Fruit fly (Drosophila melanogaster) whole organism, prepupa: ENCODE results near the gene MsrA.
A peak's percentile ranks its signal among the peaks of the same experiment; 100 is the strongest.

Source experiments
- Blimp-1 ChIP-seq: fragments of 200-800 bp; sonication (Bioruptor generic); optimal IDR thresholded peaks from 3 replicates; lab custom pipeline; 2017; ENCODE audit warnings: missing biosample characterization, missing genetic modification characterization, mild to moderate bottlenecking, moderate library complexity, missing genetic modification reagents
- CG10631 ChIP-seq: fragments of 200-800 bp; sonication (Bioruptor generic); optimal IDR thresholded peaks from 2 replicates; lab custom pipeline; 2016; ENCODE audit warnings: missing biosample characterization, missing genetic modification characterization
- CG10669 ChIP-seq: fragments of 200-800 bp; sonication (Bioruptor generic); optimal IDR thresholded peaks from 3 replicates; lab custom pipeline; 2018; ENCODE audit warnings: missing biosample characterization, mild to moderate bottlenecking, missing genetic modification characterization, moderate library complexity
- CG15336 ChIP-seq: fragments of 200-800 bp; sonication (Bioruptor generic); IDR thresholded peaks from 2 replicates; pipeline ENCODE4 v1.3.6; 2022; ENCODE audit warnings: missing biosample characterization, missing genetic modification characterization
- CG1621 ChIP-seq: fragments of 200-800 bp; sonication (Bioruptor generic); optimal IDR thresholded peaks from 3 replicates; lab custom pipeline; 2018; ENCODE audit warnings: missing biosample characterization, mild to moderate bottlenecking, missing genetic modification characterization
- CG3032 ChIP-seq: fragments of 200-800 bp; optimal IDR thresholded peaks from 2 replicates; lab custom pipeline; 2019; ENCODE audit warnings: missing biosample characterization, mild to moderate bottlenecking, missing genetic modification characterization, moderate library complexity
- CG31627 ChIP-seq: fragments of 200-800 bp; sonication (Bioruptor generic); optimal IDR thresholded peaks from 3 replicates; lab custom pipeline; 2016; ENCODE audit warnings: missing biosample characterization, missing genetic modification characterization
- CG32006 ChIP-seq: fragments of 200-800 bp; sonication (Bioruptor generic); optimal IDR thresholded peaks from 3 replicates; lab custom pipeline; 2017; ENCODE audit warnings: missing biosample characterization, mild to moderate bottlenecking, missing genetic modification characterization
- CG34406 ChIP-seq: fragments of 200-800 bp; sonication (Bioruptor generic); optimal IDR thresholded peaks from 3 replicates; lab custom pipeline; 2016; ENCODE audit warnings: missing biosample characterization, missing genetic modification characterization
- CG4318 ChIP-seq: fragments of 200-800 bp; sonication (Bioruptor generic); optimal IDR thresholded peaks from 3 replicates; lab custom pipeline; 2017; ENCODE audit warnings: missing biosample characterization, mild to moderate bottlenecking, missing genetic modification characterization
- CG6163 ChIP-seq: fragments of 200-800 bp; sonication (Bioruptor generic); IDR thresholded peaks from 3 replicates; pipeline ENCODE4 v1.3.6; 2022; ENCODE audit warnings: missing biosample characterization, missing genetic modification characterization
- CG6276 ChIP-seq: fragments of 200-800 bp; sonication (Bioruptor generic); optimal IDR thresholded peaks from 2 replicates; lab custom pipeline; 2017; ENCODE audit warnings: missing biosample characterization, mild to moderate bottlenecking, missing genetic modification characterization
- CG6792 ChIP-seq: fragments of 200-800 bp; sonication (Bioruptor generic); optimal IDR thresholded peaks from 3 replicates; lab custom pipeline; 2016; ENCODE audit warnings: missing biosample characterization, missing genetic modification characterization
- CG6808 ChIP-seq: fragments of 200-800 bp; sonication (Bioruptor generic); optimal IDR thresholded peaks from 3 replicates; lab custom pipeline; 2017; ENCODE audit warnings: missing biosample characterization, missing genetic modification characterization, mild to moderate bottlenecking, moderate library complexity, missing genetic modification reagents
- CG7368 ChIP-seq: fragments of 200-800 bp; sonication (Bioruptor generic); optimal IDR thresholded peaks from 3 replicates; lab custom pipeline; 2016; ENCODE audit warnings: missing biosample characterization, missing genetic modification characterization
- CG8119 ChIP-seq: fragments of 200-800 bp; sonication (Bioruptor generic); IDR thresholded peaks from 3 replicates; pipeline ENCODE4 v1.3.6; 2022; ENCODE audit warnings: missing biosample characterization, missing genetic modification characterization
- CG9139 ChIP-seq: fragments of 200-800 bp; sonication (Bioruptor generic); optimal IDR thresholded peaks from 3 replicates; lab custom pipeline; 2017; ENCODE audit warnings: missing biosample characterization, mild to moderate bottlenecking, missing genetic modification characterization
- Eip75B ChIP-seq: fragments of 200-800 bp; sonication (Bioruptor generic); optimal IDR thresholded peaks from 3 replicates; lab custom pipeline; 2016; ENCODE audit warnings: missing biosample characterization, missing genetic modification characterization
- Eip78C ChIP-seq: fragments of 200-800 bp; sonication (Bioruptor generic); peaks from one replicate; lab custom pipeline; 2016; ENCODE audit warnings: missing biosample characterization, missing genetic modification characterization
- Eip93F ChIP-seq: fragments of 200-800 bp; sonication (Bioruptor generic); optimal IDR thresholded peaks from 2 replicates; lab custom pipeline; 2016; ENCODE audit warnings: missing biosample characterization, mild to moderate bottlenecking, missing genetic modification characterization
- Ets21C ChIP-seq: fragments of 200-800 bp; sonication (Bioruptor generic); optimal IDR thresholded peaks from 3 replicates; lab custom pipeline; 2016; ENCODE audit warnings: missing biosample characterization, missing genetic modification characterization
- Ets96B ChIP-seq: fragments of 200-800 bp; optimal IDR thresholded peaks from 2 replicates; lab custom pipeline; 2019; ENCODE audit warnings: missing biosample characterization, mild to moderate bottlenecking, missing genetic modification characterization, moderate library complexity
- Gug ChIP-seq: fragments of 200-800 bp; sonication (Bioruptor generic); IDR thresholded peaks from 2 replicates; pipeline ENCODE4 v1.3.6; 2022; ENCODE audit warnings: missing biosample characterization, missing genetic modification characterization
- Hr39 ChIP-seq: fragments of 200-800 bp; sonication (Bioruptor generic); optimal IDR thresholded peaks from 2 replicates; lab custom pipeline; 2016; ENCODE audit warnings: missing biosample characterization, missing genetic modification characterization
- Hr4 ChIP-seq: fragments of 200-800 bp; sonication (Bioruptor generic); optimal IDR thresholded peaks from 3 replicates; lab custom pipeline; 2016; ENCODE audit warnings: missing biosample characterization, missing genetic modification characterization
- Lpt ChIP-seq: fragments of 200-800 bp; sonication (Bioruptor generic); optimal IDR thresholded peaks from 3 replicates; lab custom pipeline; 2016; ENCODE audit warnings: missing biosample characterization, missing genetic modification characterization
- Met ChIP-seq: fragments of 200-800 bp; sonication (Bioruptor generic); optimal IDR thresholded peaks from 3 replicates; lab custom pipeline; 2016; ENCODE audit warnings: missing biosample characterization, missing genetic modification characterization
- OdsH ChIP-seq: fragments of 200-800 bp; sonication (Bioruptor generic); optimal IDR thresholded peaks from 3 replicates; lab custom pipeline; 2016; ENCODE audit warnings: missing biosample characterization, missing genetic modification characterization
- Smox ChIP-seq: fragments of 200-800 bp; sonication (Bioruptor generic); optimal IDR thresholded peaks from 3 replicates; lab custom pipeline; 2016; ENCODE audit warnings: missing biosample characterization, missing genetic modification characterization
- Sox14 ChIP-seq: fragments of 200-800 bp; sonication (Bioruptor generic); optimal IDR thresholded peaks from 3 replicates; lab custom pipeline; 2016; ENCODE audit warnings: missing biosample characterization, missing genetic modification characterization
- cyc ChIP-seq: fragments of 200-800 bp; sonication (Bioruptor generic); optimal IDR thresholded peaks from 3 replicates; lab custom pipeline; 2016; ENCODE audit warnings: missing biosample characterization, missing genetic modification characterization
- dac ChIP-seq: fragments of 200-800 bp; sonication (Bioruptor generic); optimal IDR thresholded peaks from 2 replicates; lab custom pipeline; 2017; ENCODE audit warnings: missing biosample characterization, mild to moderate bottlenecking, missing genetic modification characterization
- dsx ChIP-seq: fragments of 200-800 bp; optimal IDR thresholded peaks from 3 replicates; lab custom pipeline; 2019; ENCODE audit warnings: missing biosample characterization, mild to moderate bottlenecking, missing genetic modification characterization, moderate library complexity; ENCODE audit not compliant: poor library complexity, severe bottlenecking
- eg ChIP-seq: fragments of 200-800 bp; sonication (Bioruptor generic); IDR thresholded peaks from 3 replicates; pipeline ENCODE4 v1.3.6; 2022; ENCODE audit warnings: missing biosample characterization, missing genetic modification characterization
- esn ChIP-seq: fragments of 200-800 bp; sonication (Bioruptor generic); optimal IDR thresholded peaks from 2 replicates; lab custom pipeline; 2016; ENCODE audit warnings: missing biosample characterization, mild to moderate bottlenecking, missing genetic modification characterization, moderate library complexity
- fkh ChIP-seq: fragments of 200-800 bp; sonication (Bioruptor generic); optimal IDR thresholded peaks from 3 replicates; lab custom pipeline; 2017; ENCODE audit warnings: missing biosample characterization, mild to moderate bottlenecking, missing genetic modification characterization, moderate library complexity
- pdm3 ChIP-seq: fragments of 200-800 bp; sonication (Bioruptor generic); optimal IDR thresholded peaks from 3 replicates; lab custom pipeline; 2016; ENCODE audit warnings: missing biosample characterization, missing genetic modification characterization
- salr ChIP-seq, 2 experiments: fragments of 200-800 bp; sonication (Bioruptor generic); optimal IDR thresholded peaks; 3 replicates each; lab custom pipeline; 2016 to 2018; ENCODE audit warnings: missing biosample characterization in 2 of 2, missing genetic modification characterization in 2 of 2, mild to moderate bottlenecking in 1 of 2
- spab ChIP-seq: fragments of 200-800 bp; sonication (Bioruptor generic); optimal IDR thresholded peaks from 2 replicates; lab custom pipeline; 2017; ENCODE audit warnings: missing biosample characterization, mild to moderate bottlenecking, missing genetic modification characterization, missing genetic modification reagents
- ss ChIP-seq, 2 experiments: fragments of 200-800 bp; sonication (Bioruptor generic); optimal IDR thresholded peaks; 2 replicates in 1 of 2; 3 replicates in 1 of 2; lab custom pipeline; 2017 to 2018; ENCODE audit warnings: mild to moderate bottlenecking in 2 of 2, missing biosample characterization in 2 of 2, missing genetic modification characterization in 2 of 2, moderate library complexity in 1 of 2
- topi ChIP-seq: fragments of 200-800 bp; sonication (Bioruptor generic); optimal IDR thresholded peaks from 3 replicates; lab custom pipeline; 2016; ENCODE audit warnings: missing biosample characterization, missing genetic modification characterization
- vri ChIP-seq: fragments of 200-800 bp; sonication (Bioruptor generic); optimal IDR thresholded peaks from 3 replicates; lab custom pipeline; 2016; ENCODE audit warnings: missing biosample characterization, mild to moderate bottlenecking, missing genetic modification characterization

MsrA gene

dm6 chr3L:15540682-15541081 lies 29.8 kb downstream of the MsrA start:
- TF ChIP-seq CG6276 (GFP tag; lab: Kevin White, UChicago) (peak; percentile 42), CG4318 (GFP tag; lab: Kevin White, UChicago) (no peak), Eip78C (peak; percentile 63), CG8119 (peak; percentile 64; the same call in 2 of the 3 replicates), eg (peak; percentile 41; the same call in 1 of the 3 replicates)
- TF ChIP-seq, all 60 proteins: peak for 4

dm6 chr3L:15541281-15541680 lies 30.4 kb downstream of the MsrA start:
- no peak for TF ChIP-seq Blimp-1
- TF ChIP-seq CG15336 (GFP tag; lab: Robert Waterston, UW), result no peak
- TF ChIP-seq CG31627, result no peak
- TF ChIP-seq OdsH (GFP tag; lab: Kevin White, UChicago), result no peak
- no peak for TF ChIP-seq CG34406
- TF ChIP-seq CG10669 (GFP tag; lab: Kevin White, UChicago), result no peak
- TF ChIP-seq CG6808 (GFP tag; lab: Kevin White, UChicago), result no peak
- no peak for TF ChIP-seq CG7368
- TF ChIP-seq topi, result no peak
- no peak for TF ChIP-seq CG8119
- no peak for TF ChIP-seq Eip78C
- no peak for TF ChIP-seq CG32006 (GFP tag; lab: Kevin White, UChicago)
- TF ChIP-seq pdm3 (GFP tag; lab: Kevin White, UChicago), result no peak
- TF ChIP-seq Sox14 (GFP tag; lab: Kevin White, UChicago), result no peak
- TF ChIP-seq CG1621, result no peak
- no peak for TF ChIP-seq spab
- no peak for TF ChIP-seq Met (GFP tag; lab: Kevin White, UChicago)
- no peak for TF ChIP-seq Ets96B (tag; lab: Kevin White, UChicago)
- TF ChIP-seq Hr4 (GFP tag; lab: Kevin White, UChicago), result no peak
- no peak for TF ChIP-seq Ets21C (GFP tag; lab: Kevin White, UChicago)

- TF ChIP-seq Blimp-1 (peak; percentile 55), Eip78C (no peak)
Observed at dm6 chr3L:15543049-15543448, 32.2 kb downstream of the MsrA start.

dm6 chr3L:15543467-15543866 lies 32.6 kb downstream of the MsrA start:
- TF ChIP-seq Eip78C (peak; percentile 53), vri (peak; percentile 24), CG31627 (no peak), CG34406 (no peak), CG8119 (0 out of 3 replicates have a peak, but pooled peaks have one; percentile 40), Eip75B (no peak), Smox (GFP tag; lab: Kevin White, UChicago) (no peak), CG15336 (GFP tag; lab: Robert Waterston, UW) (peak; percentile 27; the same call in 1 of the 2 replicates)

- peak in 1 of 2 experiments; percentile 43 for TF ChIP-seq salr (GFP tag; optimal IDR thresholded peaks at IDR 0.05; lab: Kevin White, UChicago)
- TF ChIP-seq Ets21C (GFP tag; lab: Kevin White, UChicago), result peak; percentile 23
- TF ChIP-seq CG3032 (tag; lab: Kevin White, UChicago), result no peak
- no peak for TF ChIP-seq Lpt (GFP tag; lab: Kevin White, UChicago)
- TF ChIP-seq Gug (GFP tag; lab: Robert Waterston, UW), result no peak
- TF ChIP-seq CG6792 (GFP tag; lab: Kevin White, UChicago), result peak; percentile 22
- no peak for TF ChIP-seq dac (GFP tag; lab: Kevin White, UChicago)
- no peak for TF ChIP-seq ss (GFP tag; optimal IDR thresholded peaks at IDR 0.05; lab: Kevin White, UChicago)
- TF ChIP-seq Met (GFP tag; lab: Kevin White, UChicago), result peak; percentile 65
- TF ChIP-seq CG9139, result no peak
- TF ChIP-seq CG10631 (GFP tag; lab: Kevin White, UChicago), result peak; percentile 44
- TF ChIP-seq Hr39 (GFP tag; lab: Kevin White, UChicago), result peak; percentile 68
- peak; percentile 59 for TF ChIP-seq cyc
- no peak for TF ChIP-seq Eip93F (GFP tag; lab: Kevin White, UChicago)
- no peak for TF ChIP-seq CG15336 (GFP tag; lab: Robert Waterston, UW)
- no peak for TF ChIP-seq CG6163
- peak; percentile 33 for TF ChIP-seq fkh
- TF ChIP-seq CG32006 (GFP tag; lab: Kevin White, UChicago), result peak; percentile 74
- peak; percentile 32 for TF ChIP-seq vri
- peak; percentile 59 for TF ChIP-seq esn
- no peak for TF ChIP-seq eg
- peak; percentile 61 for TF ChIP-seq Hr4 (GFP tag; lab: Kevin White, UChicago)
- no peak for TF ChIP-seq dsx (GFP tag; lab: Kevin White, UChicago)
Observed at dm6 chr3L:15544455-15545415, 33.9 kb downstream of the MsrA start.
